Fruit fly (Drosophila melanogaster) whole organism, embryonic: ENCODE data around the gene CG4570.

ENCODE experiments used
- Antp ChIP-seq: fragments of 200-800 bp; sonication (Bioruptor generic); optimal IDR thresholded peaks from 3 replicates; lab custom pipeline; 2016; ENCODE audit warnings: missing biosample characterization, missing genetic modification characterization
- BEAF-32 ChIP-seq: fragments of 200-800 bp; sonication (Bioruptor generic); optimal IDR thresholded peaks from 3 replicates; lab custom pipeline; 2017; ENCODE audit warnings: missing biosample characterization, missing genetic modification characterization, mild to moderate bottlenecking, moderate library complexity, missing genetic modification reagents
- CG10267 ChIP-seq: fragments of 200-800 bp; sonication (Bioruptor generic); optimal IDR thresholded peaks from 2 replicates; lab custom pipeline; 2018; ENCODE audit warnings: missing biosample characterization, mild to moderate bottlenecking, missing genetic modification characterization, moderate library complexity
- CG11696 ChIP-seq: fragments of 200-800 bp; sonication (Bioruptor generic); IDR thresholded peaks from 2 replicates; pipeline ENCODE4 v1.3.6; 2022; ENCODE audit warnings: missing biosample characterization, missing genetic modification characterization
- CG12104 ChIP-seq: fragments of 200-800 bp; sonication (Bioruptor generic); optimal IDR thresholded peaks from 3 replicates; lab custom pipeline; 2016; ENCODE audit warnings: missing biosample characterization, missing genetic modification characterization
- CG13424 ChIP-seq: fragments of 200-800 bp; sonication (Bioruptor generic); optimal IDR thresholded peaks from 2 replicates; lab custom pipeline; 2019; ENCODE audit warnings: missing biosample characterization, mild to moderate bottlenecking, missing genetic modification characterization, moderate library complexity
- CG13775 ChIP-seq: fragments of 200-800 bp; sonication (Bioruptor generic); optimal IDR thresholded peaks from 3 replicates; lab custom pipeline; 2017; ENCODE audit warnings: missing biosample characterization, mild to moderate bottlenecking, missing genetic modification characterization
- CG14014 ChIP-seq: fragments of 200-800 bp; sonication (Bioruptor generic); IDR thresholded peaks from 2 replicates; pipeline ENCODE4 v1.3.6; 2022; ENCODE audit warnings: missing biosample characterization, missing genetic modification characterization
- CG14441 ChIP-seq: fragments of 200-800 bp; sonication (Bioruptor generic); IDR thresholded peaks from 2 replicates; pipeline ENCODE4 v1.3.6; 2022; ENCODE audit warnings: missing biosample characterization, missing genetic modification characterization
- CG15514 ChIP-seq: fragments of 200-800 bp; sonication (Bioruptor generic); optimal IDR thresholded peaks from 3 replicates; lab custom pipeline; 2017; ENCODE audit warnings: missing biosample characterization, missing genetic modification characterization, mild to moderate bottlenecking, moderate library complexity, missing genetic modification reagents
- CG15696 ChIP-seq: fragments of 200-800 bp; sonication (Bioruptor generic); optimal IDR thresholded peaks from 2 replicates; lab custom pipeline; 2019; ENCODE audit warnings: missing biosample characterization, mild to moderate bottlenecking, missing genetic modification characterization, moderate library complexity
- CG3065 ChIP-seq: fragments of 200-800 bp; sonication (Bioruptor generic); optimal IDR thresholded peaks from 2 replicates; lab custom pipeline; 2016; ENCODE audit warnings: missing biosample characterization, missing genetic modification characterization
- CG31224 ChIP-seq: fragments of 200-800 bp; sonication (Bioruptor generic); IDR thresholded peaks from 2 replicates; pipeline ENCODE4 v1.3.6; 2022; ENCODE audit warnings: missing biosample characterization, missing genetic modification characterization
- CG8924 ChIP-seq: fragments of 200-800 bp; optimal IDR thresholded peaks from 3 replicates; lab custom pipeline; 2019; ENCODE audit warnings: missing biosample characterization, mild to moderate bottlenecking, missing genetic modification characterization, moderate library complexity
- CG8944 ChIP-seq: fragments of 200-800 bp; sonication (Bioruptor generic); optimal IDR thresholded peaks from 3 replicates; lab custom pipeline; 2016; ENCODE audit warnings: missing biosample characterization, missing genetic modification characterization
- CG9932 ChIP-seq: fragments of 200-800 bp; sonication (Bioruptor generic); IDR thresholded peaks from 2 replicates; pipeline ENCODE4 v1.3.6; 2022; ENCODE audit warnings: missing biosample characterization, missing genetic modification characterization
- CrebB ChIP-seq: fragments of 200-800 bp; sonication (Bioruptor generic); optimal IDR thresholded peaks from 3 replicates; lab custom pipeline; 2018; ENCODE audit warnings: missing biosample characterization, mild to moderate bottlenecking, missing genetic modification characterization
- ERR ChIP-seq: fragments of 200-800 bp; sonication (Bioruptor generic); optimal IDR thresholded peaks from 2 replicates; lab custom pipeline; 2016; ENCODE audit warnings: missing biosample characterization, missing genetic modification characterization
- HmgD ChIP-seq: fragments of 200-800 bp; sonication (Bioruptor generic); optimal IDR thresholded peaks from 3 replicates; lab custom pipeline; 2016; ENCODE audit warnings: missing biosample characterization, missing genetic modification characterization
- Jarid2 ChIP-seq: fragments of 200-800 bp; sonication (Bioruptor generic); optimal IDR thresholded peaks from 3 replicates; lab custom pipeline; 2017; ENCODE audit warnings: mild to moderate bottlenecking, missing biosample characterization, missing genetic modification reagents, missing genetic modification characterization
- MTF-1 ChIP-seq: fragments of 200-800 bp; sonication (Bioruptor generic); optimal IDR thresholded peaks from 2 replicates; lab custom pipeline; 2018; ENCODE audit warnings: missing biosample characterization, mild to moderate bottlenecking, missing genetic modification characterization, borderline replicate concordance
- NC2α ChIP-seq: fragments of 200-800 bp; sonication (Bioruptor generic); optimal IDR thresholded peaks from 2 replicates; lab custom pipeline; 2016; ENCODE audit warnings: missing biosample characterization, missing genetic modification characterization
- NC2β ChIP-seq: fragments of 200-800 bp; sonication (Bioruptor generic); optimal IDR thresholded peaks from 2 replicates; lab custom pipeline; 2016; ENCODE audit warnings: missing biosample characterization, missing genetic modification characterization
- Opbp ChIP-seq: fragments of 200-800 bp; sonication (Bioruptor generic); IDR thresholded peaks from 3 replicates; pipeline ENCODE4 v1.3.6; 2022; ENCODE audit warnings: missing biosample characterization, missing genetic modification characterization; ENCODE audit not compliant: partially characterized antibody
- Rfx ChIP-seq: fragments of 200-800 bp; sonication (Bioruptor generic); IDR thresholded peaks from 2 replicates; pipeline ENCODE4 v1.3.6; 2022; ENCODE audit warnings: missing biosample characterization, missing genetic modification characterization
- Side ChIP-seq: fragments of 200-800 bp; sonication (Bioruptor generic); optimal IDR thresholded peaks from 2 replicates; lab custom pipeline; 2016; ENCODE audit warnings: missing biosample characterization, missing genetic modification characterization
- Spps ChIP-seq: fragments of 200-800 bp; sonication (Bioruptor generic); optimal IDR thresholded peaks from 2 replicates; lab custom pipeline; 2018; ENCODE audit warnings: missing biosample characterization, mild to moderate bottlenecking, missing genetic modification characterization
- Taf1 ChIP-seq: fragments of 200-800 bp; sonication (Bioruptor generic); IDR thresholded peaks from 2 replicates; pipeline ENCODE4 v1.3.6; 2022; ENCODE audit warnings: missing biosample characterization, missing genetic modification characterization
- cas ChIP-seq: fragments of 200-800 bp; sonication (Bioruptor generic); IDR thresholded peaks from 2 replicates; pipeline ENCODE4 v1.3.6; 2022; ENCODE audit warnings: missing biosample characterization, missing genetic modification characterization
- chm ChIP-seq: fragments of 200-800 bp; sonication (Bioruptor generic); IDR thresholded peaks from 2 replicates; pipeline ENCODE4 v1.3.6; 2022; ENCODE audit warnings: missing biosample characterization, missing genetic modification characterization
- chn ChIP-seq: fragments of 200-800 bp; sonication (Bioruptor generic); optimal IDR thresholded peaks from 2 replicates; lab custom pipeline; 2016; ENCODE audit warnings: missing biosample characterization, missing genetic modification characterization
- corto ChIP-seq: fragments of 200-800 bp; sonication (Bioruptor generic); optimal IDR thresholded peaks from 2 replicates; lab custom pipeline; 2016; ENCODE audit warnings: missing biosample characterization, mild to moderate bottlenecking, missing genetic modification characterization, moderate library complexity
- disco-r ChIP-seq: fragments of 200-800 bp; sonication (Bioruptor generic); optimal IDR thresholded peaks from 2 replicates; lab custom pipeline; 2016; ENCODE audit warnings: missing biosample characterization, missing genetic modification characterization
- dysf ChIP-seq: fragments of 200-800 bp; sonication (Bioruptor generic); IDR thresholded peaks from 3 replicates; pipeline ENCODE4 v1.3.6; 2022; ENCODE audit warnings: missing biosample characterization, missing genetic modification characterization
- ems ChIP-seq: fragments of 200-800 bp; sonication (Bioruptor generic); optimal IDR thresholded peaks from 3 replicates; lab custom pipeline; 2016; ENCODE audit warnings: missing biosample characterization, missing genetic modification characterization
- grau ChIP-seq: fragments of 200-800 bp; optimal IDR thresholded peaks from 3 replicates; lab custom pipeline; 2019; ENCODE audit warnings: missing biosample characterization, mild to moderate bottlenecking, missing genetic modification characterization, moderate library complexity
- hkb ChIP-seq, 2 experiments: fragments of 200-800 bp in 1 of 2; fragments of >200 bp in 1 of 2; sonication (Bioruptor generic) in 1 of 2; IDR thresholded peaks in 1 of 2; optimal IDR thresholded peaks in 1 of 2; 2 replicates each; pipeline versions ENCODE4 v1.3.6 to Lab custom; 2017 to 2022; ENCODE audit warnings: missing biosample characterization in 1 of 2, missing genetic modification characterization in 1 of 2
- lilli ChIP-seq: fragments of 200-800 bp; sonication (Bioruptor generic); optimal IDR thresholded peaks from 3 replicates; lab custom pipeline; 2016; ENCODE audit warnings: missing biosample characterization, missing genetic modification characterization
- maf-S ChIP-seq: fragments of 200-800 bp; sonication (Bioruptor generic); optimal IDR thresholded peaks from 2 replicates; lab custom pipeline; 2016; ENCODE audit warnings: missing biosample characterization, missing genetic modification characterization
- scrt ChIP-seq: fragments of 200-800 bp; sonication (Bioruptor generic); optimal IDR thresholded peaks from 2 replicates; lab custom pipeline; 2018; ENCODE audit warnings: missing biosample characterization, mild to moderate bottlenecking, missing genetic modification characterization, moderate library complexity
- sens ChIP-seq: fragments of 200-800 bp; sonication (Bioruptor generic); peaks from one replicate; lab custom pipeline; 2016; ENCODE audit warnings: missing biosample characterization, missing genetic modification characterization
- seq ChIP-seq: fragments of 200-800 bp; sonication (Bioruptor generic); IDR thresholded peaks from 2 replicates; pipeline ENCODE4 v1.3.6; 2022; ENCODE audit warnings: missing biosample characterization, missing genetic modification characterization
- slp2 ChIP-seq: fragments of 200-800 bp; sonication (Bioruptor generic); optimal IDR thresholded peaks from 2 replicates; lab custom pipeline; 2016; ENCODE audit warnings: missing biosample characterization, missing genetic modification characterization
- stc ChIP-seq: fragments of 200-800 bp; sonication (Bioruptor generic); IDR thresholded peaks from 2 replicates; pipeline ENCODE4 v1.3.6; 2022; ENCODE audit warnings: missing biosample characterization, missing genetic modification characterization
- trh ChIP-seq: fragments of 200-800 bp; sonication (Bioruptor generic); optimal IDR thresholded peaks from 2 replicates; lab custom pipeline; 2016; ENCODE audit warnings: missing biosample characterization, missing genetic modification characterization
- twi ChIP-seq: fragments of 200-800 bp; optimal IDR thresholded peaks from 2 replicates; lab custom pipeline; 2019; ENCODE audit warnings: missing biosample characterization, mild to moderate bottlenecking, missing genetic modification characterization, moderate library complexity
- vvl ChIP-seq: fragments of 200-800 bp; sonication (Bioruptor generic); IDR thresholded peaks from 2 replicates; pipeline ENCODE4 v1.3.6; 2022; ENCODE audit warnings: missing biosample characterization, missing genetic modification characterization
- wdn ChIP-seq: fragments of 200-800 bp; sonication (Bioruptor generic); IDR thresholded peaks from 2 replicates; pipeline ENCODE4 v1.3.6; 2022; ENCODE audit warnings: missing biosample characterization, missing genetic modification characterization
- zf30C ChIP-seq: fragments of 200-800 bp; sonication (Bioruptor generic); optimal IDR thresholded peaks from 3 replicates; lab custom pipeline; 2018; ENCODE audit warnings: missing biosample characterization, mild to moderate bottlenecking, missing genetic modification characterization

CG4570 gene

dm6 chr3R:10888633-10889519 is 32.3 kb downstream of the CG4570 start (continued):
- peak; percentile 47; the same call in 1 of the 2 replicates for TF ChIP-seq Taf1 (GFP tag; lab: Robert Waterston, UW)
- peak; percentile 30 for TF ChIP-seq lilli (GFP tag; lab: Kevin White, UChicago)
- peak; percentile 80 for TF ChIP-seq sens (GFP tag; lab: Kevin White, UChicago)
- peak; percentile 80 for TF ChIP-seq Rfx
- no peak for TF ChIP-seq wdn (GFP tag; lab: Robert Waterston, UW)
- peak; percentile 36 for TF ChIP-seq vvl
- no peak for TF ChIP-seq CG10267
- peak; percentile 31 for TF ChIP-seq Antp (GFP tag; lab: Kevin White, UChicago)
- no peak for TF ChIP-seq ERR
- TF ChIP-seq CG11696 (GFP tag; lab: Robert Waterston, UW), result peak; percentile 50; the same call in 1 of the 2 replicates
- peak; percentile 75 for TF ChIP-seq CG9932 (GFP tag; lab: Robert Waterston, UW)
- TF ChIP-seq HmgD (GFP tag; lab: Kevin White, UChicago), result no peak
- no peak for TF ChIP-seq CG3065 (GFP tag; lab: Kevin White, UChicago)
- no peak for TF ChIP-seq corto
- TF ChIP-seq zf30C (GFP tag; lab: Kevin White, UChicago), result no peak
- no peak for TF ChIP-seq slp2 (GFP tag; lab: Kevin White, UChicago)
- no peak for TF ChIP-seq chn (GFP tag; lab: Kevin White, UChicago)
- TF ChIP-seq CG8924 (tag; lab: Kevin White, UChicago), result no peak
- peak; percentile 20; the same call in 1 of the 2 replicates for TF ChIP-seq seq
- peak; percentile 26 for TF ChIP-seq grau (tag; lab: Kevin White, UChicago)
- TF ChIP-seq Side, result peak; percentile 4
- TF ChIP-seq twi (tag; lab: Kevin White, UChicago), result no peak
- peak; percentile 16 for TF ChIP-seq scrt (GFP tag; lab: Kevin White, UChicago)
- 0 out of 2 replicates have a peak, but pooled peaks have one; percentile 16 for TF ChIP-seq CG31224 (GFP tag; lab: Robert Waterston, UW)
- TF ChIP-seq cas (GFP tag; lab: Robert Waterston, UW), result no peak
- no peak for TF ChIP-seq BEAF-32 (GFP tag; lab: Kevin White, UChicago)
- TF ChIP-seq dysf, result peak; percentile 44; the same call in 1 of the 3 replicates
- peak; percentile 22 for TF ChIP-seq MTF-1 (GFP tag; lab: Kevin White, UChicago)
- no peak for TF ChIP-seq maf-S (GFP tag; lab: Kevin White, UChicago)
- peak; percentile 62 for TF ChIP-seq chm (GFP tag; lab: Robert Waterston, UW)
- no peak; the same call in 1 of the 2 replicates for TF ChIP-seq stc (GFP tag; lab: Robert Waterston, UW)
- no peak for TF ChIP-seq CG8944 (GFP tag; lab: Kevin White, UChicago)
- no peak for TF ChIP-seq CG15696 (tag; lab: Kevin White, UChicago)
- TF ChIP-seq ems (GFP tag; lab: Kevin White, UChicago), result peak; percentile 30
- TF ChIP-seq disco-r (GFP tag; lab: Kevin White, UChicago), result no peak
- TF ChIP-seq Opbp (GFP tag; lab: Robert Waterston, UW), result no peak
- TF ChIP-seq CG14014 (GFP tag; lab: Robert Waterston, UW), result peak; percentile 63; the same call in 1 of the 2 replicates
- no peak for TF ChIP-seq NC2β
- TF ChIP-seq Spps (tag; lab: Kevin White, UChicago), result no peak
- peak; percentile 42 for TF ChIP-seq CrebB (tag; lab: Kevin White, UChicago)
- TF ChIP-seq CG15514, result no peak
- TF ChIP-seq trh (GFP tag; lab: Kevin White, UChicago), result no peak
- TF ChIP-seq Jarid2 (GFP tag; lab: Kevin White, UChicago), result peak; percentile 30
- no peak for TF ChIP-seq CG12104 (GFP tag; lab: Kevin White, UChicago)
- no peak for TF ChIP-seq hkb (optimal IDR thresholded peaks at IDR 0.05; lab: Kevin White, UChicago)
- TF ChIP-seq hkb (GFP tag; IDR thresholded peaks at IDR 0.05; lab: Robert Waterston, UW), result peak; percentile 44; the same call in 1 of the 2 replicates
- TF ChIP-seq CG13424 (tag; lab: Kevin White, UChicago), result peak; percentile 15
- no peak for TF ChIP-seq NC2α
- TF ChIP-seq CG13775 (GFP tag; lab: Kevin White, UChicago), result no peak
- TF ChIP-seq CG14441 (GFP tag; lab: Robert Waterston, UW), result peak; percentile 38; the same call in 1 of the 2 replicates
